Fruit fly (Drosophila melanogaster) whole organism, wandering third instar larva: ENCODE results near the gene GMF.

Experiments used
- Abd-B ChIP-seq: fragments of >200 bp; optimal IDR thresholded peaks from 2 replicates; lab custom pipeline; 2017; ENCODE audit warnings: missing biosample characterization, missing genetic modification characterization
- CG32264 ChIP-seq: fragments of 200-800 bp; sonication (Bioruptor generic); optimal IDR thresholded peaks from 2 replicates; lab custom pipeline; 2016; ENCODE audit warnings: missing biosample characterization, missing genetic modification characterization
- CG9705 ChIP-seq: fragments of 200-800 bp; sonication (Bioruptor generic); optimal IDR thresholded peaks from 2 replicates; lab custom pipeline; 2018; ENCODE audit warnings: missing biosample characterization, mild to moderate bottlenecking, missing genetic modification characterization
- CrebA ChIP-seq: fragments of 200-800 bp; sonication (Bioruptor generic); optimal IDR thresholded peaks from 2 replicates; lab custom pipeline; 2016; ENCODE audit warnings: missing biosample characterization, mild to moderate bottlenecking, missing genetic modification characterization, borderline replicate concordance
- Dfd ChIP-seq: fragments of >200 bp; optimal IDR thresholded peaks from 2 replicates; lab custom pipeline; 2017; ENCODE audit warnings: missing biosample characterization, missing genetic modification characterization
- Dif ChIP-seq: fragments of 200-275, 200-300 bp; sonication (Bioruptor generic); optimal IDR thresholded peaks from 2 replicates; lab custom pipeline; 2018; ENCODE audit warnings: missing biosample characterization, missing genetic modification characterization; ENCODE audit not compliant: partially characterized antibody
- GATAd ChIP-seq: sonication (Bioruptor generic); optimal IDR thresholded peaks from 2 replicates; lab custom pipeline; 2016; ENCODE audit warnings: missing biosample characterization, missing genetic modification characterization
- HLH106 ChIP-seq: fragments of 200-800 bp; optimal IDR thresholded peaks from 3 replicates; lab custom pipeline; 2019; ENCODE audit warnings: missing biosample characterization, mild to moderate bottlenecking, missing genetic modification characterization, moderate library complexity
- Hnf4 ChIP-seq: fragments of 200-800 bp; sonication (Bioruptor generic); optimal IDR thresholded peaks from 2 replicates; lab custom pipeline; 2016; ENCODE audit warnings: missing biosample characterization, mild to moderate bottlenecking, missing genetic modification characterization
- Hr78 ChIP-seq: fragments of >200 bp; optimal IDR thresholded peaks from 2 replicates; lab custom pipeline; 2017; ENCODE audit warnings: missing biosample characterization, missing genetic modification characterization
- Hr83 ChIP-seq: fragments of 200-300 bp; sonication (Bioruptor generic); optimal IDR thresholded peaks from 2 replicates; lab custom pipeline; 2016; ENCODE audit warnings: missing biosample characterization, mild to moderate bottlenecking, missing genetic modification characterization, moderate library complexity; ENCODE audit not compliant: poor library complexity, severe bottlenecking
- Jra ChIP-seq: sonication (Bioruptor generic); optimal IDR thresholded peaks from 2 replicates; lab custom pipeline; 2016; ENCODE audit warnings: missing biosample characterization, missing genetic modification characterization
- Mio ChIP-seq: sonication (Bioruptor generic); optimal IDR thresholded peaks from 2 replicates; lab custom pipeline; 2016; ENCODE audit warnings: missing biosample characterization, missing genetic modification characterization
- Myc ChIP-seq: fragments of >200 bp; optimal IDR thresholded peaks from 2 replicates; lab custom pipeline; 2017
- N ChIP-seq: fragments of >200 bp; optimal IDR thresholded peaks from 2 replicates; lab custom pipeline; 2018; ENCODE audit warnings: missing biosample characterization, missing external identifiers, missing genetic modification characterization
- OdsH ChIP-seq: fragments of 200-800 bp; sonication (Bioruptor generic); optimal IDR thresholded peaks from 2 replicates; lab custom pipeline; 2016; ENCODE audit warnings: missing biosample characterization, mild to moderate bottlenecking, missing genetic modification characterization
- Rel ChIP-seq, 2 experiments: fragments of 200-800 bp; sonication (Bioruptor generic) in 1 of 2; optimal IDR thresholded peaks; 2 replicates in 1 of 2; 3 replicates in 1 of 2; lab custom pipeline; 2016 to 2019; ENCODE audit warnings: mild to moderate bottlenecking in 2 of 2, missing biosample characterization in 2 of 2, missing genetic modification characterization in 2 of 2, moderate library complexity in 1 of 2
- Sp1 ChIP-seq: fragments of 200-800 bp; sonication (Bioruptor generic); optimal IDR thresholded peaks from 3 replicates; lab custom pipeline; 2019; ENCODE audit warnings: missing biosample characterization, mild to moderate bottlenecking, missing genetic modification characterization, moderate library complexity
- Vsx2 ChIP-seq: fragments of 200-300, 225-300 bp; sonication (Bioruptor generic); optimal IDR thresholded peaks from 2 replicates; lab custom pipeline; 2018; ENCODE audit warnings: missing biosample characterization, missing genetic modification characterization; ENCODE audit not compliant: partially characterized antibody
- br ChIP-seq: fragments of 200-800 bp; sonication (Bioruptor generic); optimal IDR thresholded peaks from 2 replicates; lab custom pipeline; 2016; ENCODE audit warnings: missing biosample characterization, missing genetic modification characterization
- brk ChIP-seq: fragments of 200-800 bp; sonication (Bioruptor generic); optimal IDR thresholded peaks from 2 replicates; lab custom pipeline; 2016; ENCODE audit warnings: missing biosample characterization, mild to moderate bottlenecking, missing genetic modification characterization
- dl ChIP-seq, 2 experiments: fragments of 175-275, 200-275 bp in 1 of 2; fragments of 200-275 bp in 1 of 2; sonication (Bioruptor generic); optimal IDR thresholded peaks; lab custom pipeline; 2018; ENCODE audit warnings: mild to moderate bottlenecking in 2 of 2, missing biosample characterization in 2 of 2, missing genetic modification characterization in 2 of 2, moderate library complexity in 2 of 2; ENCODE audit not compliant: partially characterized antibody in 2 of 2, insufficient read depth in 1 of 2
- dmrt93B ChIP-seq: fragments of 200-800 bp; sonication (Bioruptor generic); optimal IDR thresholded peaks from 2 replicates; lab custom pipeline; 2018; ENCODE audit warnings: missing biosample characterization, mild to moderate bottlenecking, missing genetic modification characterization
- dsf ChIP-seq: sonication (Bioruptor generic); optimal IDR thresholded peaks from 2 replicates; lab custom pipeline; 2016; ENCODE audit warnings: missing biosample characterization, missing genetic modification characterization, borderline replicate concordance
- ey ChIP-seq: fragments of 200-800 bp; sonication (Bioruptor generic); optimal IDR thresholded peaks from 2 replicates; lab custom pipeline; 2016; ENCODE audit warnings: missing biosample characterization, missing genetic modification characterization
- foxo ChIP-seq, 2 experiments: fragments of 200-800 bp; sonication (Bioruptor generic); optimal IDR thresholded peaks; 2 replicates in 1 of 2; 3 replicates in 1 of 2; lab custom pipeline; 2016 to 2017; ENCODE audit warnings: missing biosample characterization in 2 of 2, missing genetic modification characterization in 2 of 2
- fru ChIP-seq: fragments of 200-800 bp; sonication (Bioruptor generic); optimal IDR thresholded peaks from 3 replicates; lab custom pipeline; 2016; ENCODE audit warnings: missing biosample characterization, mild to moderate bottlenecking, missing genetic modification characterization
- h ChIP-seq: fragments of 200-800 bp; sonication (Bioruptor generic); optimal IDR thresholded peaks from 3 replicates; lab custom pipeline; 2016; ENCODE audit warnings: missing biosample characterization, mild to moderate bottlenecking, missing genetic modification characterization
- jim ChIP-seq: fragments of 175-275, 200-325 bp; sonication (Bioruptor generic); optimal IDR thresholded peaks from 2 replicates; lab custom pipeline; 2016; ENCODE audit warnings: missing biosample characterization, mild to moderate bottlenecking, missing genetic modification characterization
- lola ChIP-seq: fragments of >200 bp; optimal IDR thresholded peaks from 2 replicates; lab custom pipeline; 2017; ENCODE audit warnings: missing biosample characterization, missing genetic modification characterization
- pan ChIP-seq: fragments of >200 bp; optimal IDR thresholded peaks from 2 replicates; lab custom pipeline; 2017
- psq ChIP-seq: fragments of 200-800 bp; sonication (Bioruptor generic); optimal IDR thresholded peaks from 3 replicates; lab custom pipeline; 2017; ENCODE audit warnings: missing biosample characterization, mild to moderate bottlenecking, missing genetic modification characterization, moderate library complexity
- rgr ChIP-seq: fragments of 200-800 bp; sonication (Bioruptor generic); optimal IDR thresholded peaks from 3 replicates; lab custom pipeline; 2016; ENCODE audit warnings: missing biosample characterization, mild to moderate bottlenecking, missing genetic modification characterization
- sage ChIP-seq: fragments of 200-800 bp; sonication (Bioruptor generic); optimal IDR thresholded peaks from 2 replicates; lab custom pipeline; 2016; ENCODE audit warnings: missing biosample characterization, mild to moderate bottlenecking, missing genetic modification characterization
- sv ChIP-seq: fragments of 200-800 bp; sonication (Bioruptor generic); optimal IDR thresholded peaks from 3 replicates; lab custom pipeline; 2016; ENCODE audit warnings: missing biosample characterization, missing genetic modification characterization
- tai ChIP-seq: sonication (Bioruptor generic); optimal IDR thresholded peaks from 2 replicates; lab custom pipeline; 2016; ENCODE audit warnings: missing biosample characterization, missing genetic modification characterization
- usp ChIP-seq: fragments of >200 bp; optimal IDR thresholded peaks from 2 replicates; lab custom pipeline; 2017; ENCODE audit warnings: missing biosample characterization, missing genetic modification characterization
- woc ChIP-seq: sonication (Bioruptor generic); optimal IDR thresholded peaks from 2 replicates; lab custom pipeline; 2016; ENCODE audit warnings: missing biosample characterization, mild to moderate bottlenecking, missing genetic modification characterization

Gene GMF

dm6 chr2L:16275177-16275808, 27.5 kb downstream of the GMF start:
- peak; percentile 6 for TF ChIP-seq Dif (GFP tag; lab: Kevin White, UChicago)
- no peak for TF ChIP-seq CrebA (GFP tag; lab: Kevin White, UChicago)
- TF ChIP-seq lola (GFP tag; lab: Kevin White, UChicago), result no peak

DNA sequence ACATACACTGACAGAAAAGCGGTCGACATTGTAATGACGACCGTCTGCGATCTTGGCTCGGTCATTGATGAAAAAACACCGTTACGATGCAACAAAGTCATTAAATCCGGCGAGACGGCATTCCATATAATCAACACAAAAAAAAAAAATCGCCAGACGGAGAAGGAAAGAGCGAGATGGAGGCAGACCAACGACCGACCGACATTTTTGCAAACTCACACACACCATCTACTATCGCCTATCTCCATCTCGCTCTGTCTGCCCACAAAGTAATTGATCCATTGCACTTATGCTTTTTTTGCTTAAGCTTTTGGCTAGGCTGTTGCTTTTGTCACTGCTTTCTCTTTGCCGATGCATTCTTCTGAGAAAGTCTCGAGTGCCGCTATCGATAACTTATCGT, 28.7 kb downstream of the GMF start:
- TF ChIP-seq rgr (GFP tag; lab: Kevin White, UChicago), result no peak
- no peak for TF ChIP-seq jim (GFP tag; lab: Kevin White, UChicago)
- TF ChIP-seq brk, result no peak
- no peak for TF ChIP-seq ey (GFP tag; lab: Kevin White, UChicago)
- no peak for TF ChIP-seq OdsH (GFP tag; lab: Kevin White, UChicago)
- TF ChIP-seq Sp1 (GFP tag; lab: Kevin White, UChicago), result no peak
- TF ChIP-seq dmrt93B, result no peak
- no peak for TF ChIP-seq pan (lab: Kevin White, UChicago)
- TF ChIP-seq br, result no peak
- no peak for TF ChIP-seq Dfd
- no peak for TF ChIP-seq GATAd (GFP tag; lab: Kevin White, UChicago)
- no peak for TF ChIP-seq Abd-B (GFP tag; lab: Kevin White, UChicago)
- TF ChIP-seq Hnf4 (GFP tag; lab: Kevin White, UChicago), result no peak
- no peak for TF ChIP-seq CrebA (GFP tag; lab: Kevin White, UChicago)
- no peak for TF ChIP-seq sv
- no peak for TF ChIP-seq usp (GFP tag; lab: Kevin White, UChicago)
- no peak for TF ChIP-seq psq

dm6 chr2L:16273439-16273838, 29.3 kb downstream of the GMF start:
- no peak for TF ChIP-seq Rel (GFP tag; optimal IDR thresholded peaks at IDR 0.05; lab: Kevin White, UChicago)
- peak; percentile 5 for TF ChIP-seq Rel (tag; optimal IDR thresholded peaks at IDR 0.05; lab: Kevin White, UChicago)
- TF ChIP-seq woc, result no peak
- TF ChIP-seq, all 38 proteins: peak for 1

- peak; percentile 13 for TF ChIP-seq psq
- peak; percentile 86 for TF ChIP-seq h (GFP tag; lab: Kevin White, UChicago)
- peak; percentile 67 for TF ChIP-seq rgr (GFP tag; lab: Kevin White, UChicago)
- no peak for TF ChIP-seq Mio (GFP tag; lab: Kevin White, UChicago)
- no peak for TF ChIP-seq N
- TF ChIP-seq Hr78 (GFP tag; lab: Kevin White, UChicago), result no peak
- peak; percentile 63 for TF ChIP-seq jim (GFP tag; lab: Kevin White, UChicago)
- TF ChIP-seq usp (GFP tag; lab: Kevin White, UChicago), result no peak
- TF ChIP-seq sv, result no peak
- TF ChIP-seq sage, result peak; percentile 40
- no peak for TF ChIP-seq Dif (GFP tag; lab: Kevin White, UChicago)
- TF ChIP-seq tai (GFP tag; lab: Kevin White, UChicago), result peak; percentile 67
- TF ChIP-seq Jra (GFP tag; lab: Kevin White, UChicago), result peak; percentile 36
- peak; percentile 67 for TF ChIP-seq br
- TF ChIP-seq dsf, result no peak
- peak; percentile 26 for TF ChIP-seq CrebA (GFP tag; lab: Kevin White, UChicago)
- peak; percentile 22 for TF ChIP-seq HLH106 (tag; lab: Kevin White, UChicago)
- peak; percentile 65 for TF ChIP-seq brk
- TF ChIP-seq Vsx2 (GFP tag; lab: Kevin White, UChicago), result no peak
- TF ChIP-seq Hr83, result peak; percentile 81
- peak; percentile 64 for TF ChIP-seq Hnf4 (GFP tag; lab: Kevin White, UChicago)
- peak in 1 of 2 experiments; percentile 10 for TF ChIP-seq foxo (GFP tag; optimal IDR thresholded peaks at IDR 0.05; lab: Kevin White, UChicago)
- TF ChIP-seq fru (GFP tag; lab: Kevin White, UChicago), result peak; percentile 48
- no peak for TF ChIP-seq Abd-B (GFP tag; lab: Kevin White, UChicago)
- peak; percentile 57 for TF ChIP-seq OdsH (GFP tag; lab: Kevin White, UChicago)
- TF ChIP-seq Dfd, result no peak
- TF ChIP-seq GATAd (GFP tag; lab: Kevin White, UChicago), result no peak
- peak; percentile 31 for TF ChIP-seq ey (GFP tag; lab: Kevin White, UChicago)
- TF ChIP-seq dl (GFP tag; optimal IDR thresholded peaks at IDR 0.05; lab: Kevin White, UChicago; ENCODE audit: insufficient read depth in 1 of 2, partially characterized antibody in 2 of 2), result no peak
- no peak for TF ChIP-seq pan (lab: Kevin White, UChicago)
- peak; percentile 42 for TF ChIP-seq CG32264 (GFP tag; lab: Kevin White, UChicago)
- no peak for TF ChIP-seq Rel (GFP tag; optimal IDR thresholded peaks at IDR 0.05; lab: Kevin White, UChicago)
- peak; percentile 73 for TF ChIP-seq Rel (tag; optimal IDR thresholded peaks at IDR 0.05; lab: Kevin White, UChicago)
- TF ChIP-seq Myc, result no peak
- TF ChIP-seq dmrt93B, result peak; percentile 18
- TF ChIP-seq CG9705, result no peak
- no peak for TF ChIP-seq woc
- TF ChIP-seq lola (GFP tag; lab: Kevin White, UChicago), result no peak
- peak; percentile 14 for TF ChIP-seq Sp1 (GFP tag; lab: Kevin White, UChicago)
Observed at dm6 chr2L:16272730-16273129, 30.0 kb downstream of the GMF start.
